Worm (Caenorhabditis elegans) whole organism, L4 larva: ENCODE results near the gene bus-12.

Experiments used
- F10B5.3 ChIP-seq: sonication (generic microtip); optimal IDR thresholded peaks from 2 replicates; lab custom pipeline; 2016; ENCODE audit warnings: mild to moderate bottlenecking, missing genetic modification characterization, missing compliant biosample characterization
- F49E8.2 ChIP-seq: sonication (generic microtip); optimal IDR thresholded peaks from 2 replicates; lab custom pipeline; 2016; ENCODE audit warnings: missing compliant biosample characterization, mild to moderate bottlenecking, missing genetic modification characterization, borderline replicate concordance
- T20F7.1 ChIP-seq: fragments of 200-800 bp; sonication (Bioruptor generic); optimal IDR thresholded peaks from 2 replicates; lab custom pipeline; 2018; ENCODE audit warnings: mild to moderate bottlenecking, missing genetic modification characterization, missing compliant biosample characterization
- ceh-20 ChIP-seq: fragments of 200-800 bp; sonication (Bioruptor generic); IDR thresholded peaks from 2 replicates; pipeline ENCODE4 v1.3.6; 2022; ENCODE audit warnings: missing genetic modification reagents, missing genetic modification characterization, missing compliant biosample characterization
- ceh-28 ChIP-seq: fragments of 150-350 bp; optimal IDR thresholded peaks from 2 replicates; lab custom pipeline; 2014; ENCODE audit warnings: missing biosample characterization, missing genetic modification reagents, missing genetic modification characterization
- daf-8 ChIP-seq: fragments of 200-800 bp; sonication (Bioruptor generic); IDR thresholded peaks from 2 replicates; pipeline ENCODE4 v1.3.6; 2022; ENCODE audit warnings: missing genetic modification characterization, missing compliant biosample characterization
- dmd-6 ChIP-seq: fragments of 200-800 bp; sonication (Bioruptor generic); IDR thresholded peaks from 2 replicates; pipeline ENCODE4 v1.3.6; 2022; ENCODE audit warnings: missing genetic modification reagents, missing genetic modification characterization, missing compliant biosample characterization
- dpl-1 ChIP-seq: fragments of 150-350 bp; optimal IDR thresholded peaks from 2 replicates; lab custom pipeline; 2014; ENCODE audit warnings: missing biosample characterization, missing genetic modification reagents, missing genetic modification characterization
- fkh-10 ChIP-seq: fragments of 150-350 bp; optimal IDR thresholded peaks from 2 replicates; lab custom pipeline; 2014; ENCODE audit warnings: missing biosample characterization, missing genetic modification reagents, missing genetic modification characterization
- gei-8 ChIP-seq: fragments of 200-800 bp; sonication (Bioruptor generic); optimal IDR thresholded peaks from 2 replicates; lab custom pipeline; 2018; ENCODE audit warnings: mild to moderate bottlenecking, missing genetic modification characterization, missing compliant biosample characterization
- lin-29 ChIP-seq: fragments of 200-800 bp; sonication (Bioruptor generic); IDR thresholded peaks from 2 replicates; pipeline ENCODE4 v1.3.6; 2022; ENCODE audit warnings: missing genetic modification reagents, missing genetic modification characterization, missing compliant biosample characterization
- lsy-2 ChIP-seq, 2 experiments: fragments of 150-350 bp in 1 of 2; sonication (generic microtip) in 1 of 2; optimal IDR thresholded peaks; 2 replicates each; lab custom pipeline; 2014 to 2017; ENCODE audit warnings: missing biosample characterization in 2 of 2, missing genetic modification characterization in 2 of 2
- mxl-2 ChIP-seq: fragments of 200-800 bp; sonication (Bioruptor generic); conservative IDR thresholded peaks from 2 replicates; pipeline ENCODE4 v1.3.6; 2022; ENCODE audit warnings: missing genetic modification reagents, missing genetic modification characterization, missing compliant biosample characterization
- mxl-3 ChIP-seq: fragments of 200-800 bp; sonication (Bioruptor generic); optimal IDR thresholded peaks from 2 replicates; lab custom pipeline; 2018; ENCODE audit warnings: mild to moderate bottlenecking, missing genetic modification characterization, missing compliant biosample characterization
- nhr-11 ChIP-seq: fragments of 150-350 bp; optimal IDR thresholded peaks from 2 replicates; lab custom pipeline; 2014; ENCODE audit warnings: missing biosample characterization, missing genetic modification characterization
- nhr-6 ChIP-seq: fragments of 150-350 bp; optimal IDR thresholded peaks from 2 replicates; lab custom pipeline; 2014; ENCODE audit warnings: missing biosample characterization, missing genetic modification characterization
- pha-4 ChIP-seq, 2 experiments: fragments of 150-350 bp in 1 of 2; fragments of 200-800 bp in 1 of 2; sonication (Bioruptor generic) in 1 of 2; IDR thresholded peaks in 1 of 2; optimal IDR thresholded peaks in 1 of 2; 2 replicates each; pipeline versions ENCODE4 v1.3.6 to Lab custom; 2014 to 2022; ENCODE audit warnings: missing genetic modification characterization in 2 of 2, missing genetic modification reagents in 2 of 2, missing biosample characterization in 1 of 2, missing compliant biosample characterization in 1 of 2
- zip-2 ChIP-seq: fragments of 150-350 bp; optimal IDR thresholded peaks from 2 replicates; lab custom pipeline; 2014; ENCODE audit warnings: missing biosample characterization, missing genetic modification characterization
- ztf-7 ChIP-seq: fragments of 150-350 bp; optimal IDR thresholded peaks from 2 replicates; lab custom pipeline; 2014; ENCODE audit warnings: missing biosample characterization, missing genetic modification characterization

The bus-12 gene

ce11 chrIV:13303442-13303841, 47.5 kb downstream of the bus-12 start, which contains the start of gene Y67H2A.7:
Y67H2A.7 (plus strand) TSS chrIV:13303742.
- TF ChIP-seq F49E8.2 (tag; lab: Kevin White, UChicago), result no peak
- no peak for TF ChIP-seq fkh-10 (GFP tag; lab: Kevin White, UChicago)
- TF ChIP-seq ceh-28 (tag; lab: Kevin White, UChicago), result no peak
- TF ChIP-seq pha-4 (GFP tag; IDR thresholded peaks at IDR 0.05; lab: Robert Waterston, UW), result no peak
- TF ChIP-seq pha-4 (tag; optimal IDR thresholded peaks at IDR 0.05; lab: Kevin White, UChicago), result no peak
- TF ChIP-seq mxl-2, result no peak
- no peak for TF ChIP-seq dpl-1 (GFP tag; lab: Kevin White, UChicago)
- no peak for TF ChIP-seq T20F7.1 (GFP tag; lab: Kevin White, UChicago)
- no peak for TF ChIP-seq lin-29 (GFP tag; lab: Robert Waterston, UW)
- TF ChIP-seq daf-8 (GFP tag; lab: Robert Waterston, UW), result no peak
- TF ChIP-seq mxl-3 (GFP tag; lab: Kevin White, UChicago), result no peak

ce11 chrIV:13304786-13305185, 48.8 kb downstream of the bus-12 start:
- no peak for TF ChIP-seq zip-2
- TF ChIP-seq nhr-6, result no peak
- no peak for TF ChIP-seq F10B5.3 (tag; lab: Kevin White, UChicago)
- no peak for TF ChIP-seq ztf-7 (tag; lab: Kevin White, UChicago)
- no peak for TF ChIP-seq ceh-20 (GFP tag; lab: Robert Waterston, UW)
- no peak for TF ChIP-seq dmd-6
- no peak for TF ChIP-seq nhr-11
- no peak for TF ChIP-seq lsy-2 (tag; optimal IDR thresholded peaks at IDR 0.05; lab: Kevin White, UChicago)
- TF ChIP-seq gei-8 (GFP tag; lab: Kevin White, UChicago), result no peak
